Worm (Caenorhabditis elegans) whole organism, L4/young adult: ENCODE results near the gene ccep-97.

Experiments used
- W03F9.2 ChIP-seq: fragments of 150-350 bp; optimal IDR thresholded peaks from 2 replicates; lab custom pipeline; 2014; ENCODE audit warnings: missing biosample characterization, missing genetic modification characterization
- dao-5 ChIP-seq: sonication (generic microtip); optimal IDR thresholded peaks from 2 replicates; lab custom pipeline; 2016; ENCODE audit warnings: missing genotype, missing genetic modification characterization, moderate library complexity, missing compliant biosample characterization
- him-1 ChIP-seq: sonication (generic microtip); optimal IDR thresholded peaks from 2 replicates; lab custom pipeline; 2016; ENCODE audit warnings: missing genotype, missing genetic modification reagents, missing genetic modification characterization, missing compliant biosample characterization

ccep-97 gene

ce11 chrV:4791569-4791968 is 26.9 kb downstream of the ccep-97 start, which contains the start of gene R02F11.11:
R02F11.11 (plus strand) TSS chrV:4791869.
- TF ChIP-seq dao-5 (tag; lab: Kevin White, UChicago) (no peak), him-1 (tag; lab: Kevin White, UChicago) (no peak), W03F9.2 (tag; lab: Kevin White, UChicago) (no peak)

DNA sequence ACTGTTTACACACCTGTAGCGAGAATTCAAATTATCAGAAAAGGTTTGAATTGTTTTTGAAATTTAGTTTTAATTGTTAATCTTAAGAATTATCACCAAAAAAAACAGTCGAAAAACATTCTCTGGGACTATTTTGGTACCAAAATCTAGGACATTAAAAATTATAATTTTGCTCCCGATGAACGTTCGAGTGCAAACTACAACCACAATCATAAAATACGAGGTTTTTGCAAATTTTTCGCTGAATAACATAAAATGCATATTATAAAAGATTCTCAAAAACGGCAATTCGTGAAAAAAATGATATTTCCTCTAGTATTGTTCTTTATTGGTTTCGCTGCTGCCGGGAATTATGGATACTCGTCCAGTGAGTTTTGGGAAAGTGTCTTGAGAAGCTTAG is 28.1 kb downstream of the ccep-97 start, which contains the start of gene R02F11.12:
R02F11.12 (plus strand) TSS at position 301 of the 400 bp plus-strand sequence.
- TF ChIP-seq him-1 (tag; lab: Kevin White, UChicago) (no peak), W03F9.2 (tag; lab: Kevin White, UChicago) (no peak), dao-5 (tag; lab: Kevin White, UChicago) (no peak)

ce11 chrV:4788823-4789222 is 29.6 kb downstream of the ccep-97 start, which contains the start of gene R02F11.10:
R02F11.10 (plus strand) TSS chrV:4789123.
- TF ChIP-seq W03F9.2 (tag; lab: Kevin White, UChicago), result no peak
- TF ChIP-seq dao-5 (tag; lab: Kevin White, UChicago), result no peak
- no peak for TF ChIP-seq him-1 (tag; lab: Kevin White, UChicago)

DNA sequence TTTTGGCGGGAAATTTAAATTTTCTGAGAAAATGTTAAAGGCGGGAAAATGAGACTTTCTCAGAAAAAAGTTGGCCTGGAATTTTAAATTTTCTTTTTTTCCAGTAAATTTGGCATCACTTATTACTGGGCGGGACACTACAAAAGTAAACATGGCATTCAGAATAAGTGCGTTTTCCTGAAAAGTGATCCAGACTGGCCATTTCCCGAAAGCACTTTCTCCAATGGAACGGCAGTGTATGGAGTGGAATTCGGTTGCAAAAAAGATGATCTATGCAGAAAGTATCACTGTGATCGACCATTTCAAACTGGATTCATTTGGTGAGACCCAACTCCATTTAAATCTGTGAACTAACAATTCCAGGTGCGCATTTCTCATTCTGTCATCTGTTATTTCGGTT is 30.6 kb downstream of the ccep-97 start:
- TF ChIP-seq W03F9.2 (tag; lab: Kevin White, UChicago) (no peak), dao-5 (tag; lab: Kevin White, UChicago) (no peak), him-1 (tag; lab: Kevin White, UChicago) (no peak)

ce11 chrV:4787166-4787565 is 31.3 kb downstream of the ccep-97 start, which contains the start of gene R02F11.9:
R02F11.9 (plus strand) TSS chrV:4787466.
- TF ChIP-seq him-1 (tag; lab: Kevin White, UChicago) (no peak), dao-5 (tag; lab: Kevin White, UChicago) (no peak), W03F9.2 (tag; lab: Kevin White, UChicago) (no peak)

DNA sequence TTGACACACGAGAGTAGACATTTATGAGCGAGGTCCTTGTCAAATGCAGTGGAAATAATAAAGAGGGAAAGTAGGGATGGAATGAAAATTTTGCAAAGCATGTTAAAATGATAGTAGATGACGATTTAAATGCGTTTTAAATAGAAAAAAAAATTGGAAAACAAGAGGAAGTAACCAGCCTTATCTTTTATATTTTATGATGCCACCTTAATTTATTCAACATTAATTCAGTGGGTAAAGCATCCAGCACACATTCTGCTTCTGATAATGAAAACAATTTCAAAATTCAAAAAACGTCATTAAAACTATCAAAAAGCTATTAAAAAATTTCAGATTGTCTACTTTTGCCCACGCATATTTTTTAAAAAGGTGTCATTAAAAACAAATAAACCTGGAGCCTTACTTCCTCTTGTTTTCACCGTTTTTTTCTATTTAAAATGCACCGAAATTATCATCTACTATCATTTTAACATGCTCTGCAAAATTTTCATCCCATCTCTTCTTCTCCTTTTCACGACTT is 33.1 kb downstream of the ccep-97 start, which contains the start of the genes Y60C6A.2 and Y60C6A.3:
Y60C6A.2 (minus strand) TSS at position 101 of the 520 bp plus-strand sequence.
Y60C6A.3 (plus strand) TSS at position 470 of the 520 bp plus-strand sequence.
- TF ChIP-seq dao-5 (tag; lab: Kevin White, UChicago) (no peak), him-1 (tag; lab: Kevin White, UChicago) (no peak), W03F9.2 (tag; lab: Kevin White, UChicago) (no peak)

DNA sequence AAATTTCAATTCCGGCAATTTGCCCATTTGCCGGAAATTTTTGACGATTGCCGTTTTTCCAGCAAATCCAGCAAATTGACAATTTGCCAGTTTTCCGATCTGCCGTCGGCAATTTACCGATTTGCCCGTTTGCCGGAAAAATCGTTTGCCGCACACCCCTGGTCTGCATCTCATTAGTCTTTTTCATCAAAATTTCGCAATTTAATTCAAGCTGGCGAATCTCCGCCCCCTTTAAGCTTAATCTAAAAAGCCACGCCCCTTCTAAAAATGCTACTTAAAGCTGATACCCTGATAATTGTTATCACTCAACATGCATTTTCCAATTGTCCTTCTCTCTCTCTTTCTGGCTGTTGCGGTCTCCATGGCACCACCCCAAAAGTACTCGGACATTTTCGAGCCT is 35.1 kb downstream of the ccep-97 start, which contains the start of gene Y60C6A.1:
Y60C6A.1 (plus strand) TSS at position 301 of the 400 bp plus-strand sequence.
- TF ChIP-seq dao-5 (tag; lab: Kevin White, UChicago) (no peak), W03F9.2 (tag; lab: Kevin White, UChicago) (no peak), him-1 (tag; lab: Kevin White, UChicago) (no peak)

DNA sequence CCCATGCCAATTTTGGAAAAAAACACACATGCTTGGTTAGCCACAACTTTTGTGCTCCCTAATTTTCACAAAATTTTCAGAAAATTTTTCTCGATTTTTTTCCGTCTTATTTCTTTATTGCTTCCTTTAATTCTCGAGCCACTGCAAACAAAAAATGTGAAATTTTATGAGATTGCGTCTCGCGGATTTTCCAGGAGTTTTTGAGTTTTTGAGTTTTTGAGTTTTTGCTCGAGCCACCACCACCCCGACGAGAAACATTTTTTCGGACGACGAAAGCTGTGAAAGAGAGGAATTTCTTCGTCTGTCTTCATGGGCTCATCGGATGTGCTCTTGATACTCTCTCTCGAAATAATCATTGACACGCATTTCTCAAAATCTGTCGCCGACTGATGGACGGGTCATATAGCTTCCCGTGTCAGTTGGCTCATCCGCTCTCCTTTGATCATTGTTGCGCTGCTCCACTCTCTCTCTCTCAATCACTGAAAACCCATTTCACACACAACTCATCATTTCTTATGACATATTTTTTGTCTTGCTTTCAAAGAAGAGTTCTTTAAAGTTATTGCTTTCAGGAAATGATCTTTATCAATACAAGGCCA is 41.0 kb downstream of the ccep-97 start, which contains the start of gene C18G1.1:
C18G1.1 (plus strand) TSS at position 573 of the 599 bp plus-strand sequence.
- TF ChIP-seq him-1 (tag; lab: Kevin White, UChicago) (no peak), W03F9.2 (tag; lab: Kevin White, UChicago) (no peak), dao-5 (tag; lab: Kevin White, UChicago) (no peak)

ce11 chrV:4775140-4775539 is 43.3 kb downstream of the ccep-97 start:
- TF ChIP-seq W03F9.2 (tag; lab: Kevin White, UChicago) (no peak), dao-5 (tag; lab: Kevin White, UChicago) (no peak), him-1 (tag; lab: Kevin White, UChicago) (no peak)

DNA sequence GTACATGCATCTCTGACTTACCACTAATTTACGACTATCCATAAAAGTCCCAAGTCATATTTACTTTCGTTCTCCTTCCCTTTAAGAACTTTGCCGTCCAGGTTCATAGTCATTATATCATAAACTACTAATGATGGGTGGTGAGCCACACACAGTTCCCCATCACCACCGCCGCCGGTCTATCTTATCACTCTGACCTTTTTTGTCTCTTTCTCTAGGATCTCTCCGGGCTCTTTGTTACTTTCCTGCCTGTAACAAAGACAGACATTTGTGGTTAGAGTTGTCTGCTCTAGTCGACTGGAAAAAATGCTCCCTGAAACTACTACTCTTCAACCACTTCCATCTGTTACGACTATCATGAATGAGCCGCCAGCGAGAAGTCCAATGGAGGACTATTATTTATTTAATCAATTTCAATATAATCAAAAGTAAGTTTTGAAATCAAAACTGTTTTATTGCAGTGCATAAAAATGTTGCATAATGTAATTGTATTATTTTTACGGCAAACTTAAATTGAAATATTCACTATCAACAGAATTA is 48.0 kb downstream of the ccep-97 start, which contains the start of gene elt-7:
elt-7 (plus strand) TSS at position 263 of the 540 bp plus-strand sequence.
- TF ChIP-seq W03F9.2 (tag; lab: Kevin White, UChicago), result no peak
- TF ChIP-seq him-1 (tag; lab: Kevin White, UChicago), result no peak

ce11 chrV:4769633-4770032 is 48.8 kb downstream of the ccep-97 start, which contains the start of gene C18G1.9:
C18G1.9 (minus strand) TSS chrV:4769733.
- no peak for TF ChIP-seq him-1 (tag; lab: Kevin White, UChicago)
- TF ChIP-seq dao-5 (tag; lab: Kevin White, UChicago), result no peak
- TF ChIP-seq W03F9.2 (tag; lab: Kevin White, UChicago), result no peak

DNA sequence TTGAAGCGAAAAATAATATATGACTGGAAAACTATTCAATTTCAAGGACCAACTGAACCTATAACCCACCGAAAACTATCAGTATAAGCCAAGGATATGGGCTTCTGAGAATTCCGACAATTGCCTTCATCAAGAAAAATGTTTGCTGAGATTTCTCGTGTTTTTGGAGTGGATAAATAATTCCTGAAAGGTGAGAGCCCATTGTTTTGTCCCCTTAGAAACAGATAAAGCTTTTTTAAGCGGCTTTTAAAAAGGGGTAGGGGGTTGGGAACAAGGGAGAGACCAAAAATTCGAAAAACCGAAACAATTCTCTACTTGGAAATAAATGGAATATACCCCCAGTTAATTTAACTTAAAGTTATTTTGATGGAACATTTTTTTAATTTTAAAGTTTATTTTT is 52.0 kb downstream of the ccep-97 start, which contains the start of gene C18G1.8:
C18G1.8 (minus strand) TSS at position 101 of the 400 bp plus-strand sequence.
- no peak for TF ChIP-seq him-1 (tag; lab: Kevin White, UChicago)
- TF ChIP-seq dao-5 (tag; lab: Kevin White, UChicago), result no peak
- no peak for TF ChIP-seq W03F9.2 (tag; lab: Kevin White, UChicago)
